Fruit fly (Drosophila melanogaster) whole organism, prepupa: ENCODE measurements around the gene Mul1.
A peak's percentile ranks its signal among the peaks of the same experiment; 100 is the strongest.

ENCODE experiments used
- Blimp-1 ChIP-seq: fragments of 200-800 bp; sonication (Bioruptor generic); optimal IDR thresholded peaks from 3 replicates; lab custom pipeline; 2017; ENCODE audit warnings: missing biosample characterization, missing genetic modification characterization, mild to moderate bottlenecking, moderate library complexity, missing genetic modification reagents
- CG10631 ChIP-seq: fragments of 200-800 bp; sonication (Bioruptor generic); optimal IDR thresholded peaks from 2 replicates; lab custom pipeline; 2016; ENCODE audit warnings: missing biosample characterization, missing genetic modification characterization
- CG10669 ChIP-seq: fragments of 200-800 bp; sonication (Bioruptor generic); optimal IDR thresholded peaks from 3 replicates; lab custom pipeline; 2018; ENCODE audit warnings: missing biosample characterization, mild to moderate bottlenecking, missing genetic modification characterization, moderate library complexity
- CG11294 ChIP-seq: fragments of 200-800 bp; sonication (Bioruptor generic); IDR thresholded peaks from 2 replicates; pipeline ENCODE4 v1.3.6; 2022; ENCODE audit warnings: missing biosample characterization, missing genetic modification characterization
- CG11762 ChIP-seq: fragments of 200-800 bp; sonication (Bioruptor generic); optimal IDR thresholded peaks from 3 replicates; lab custom pipeline; 2016; ENCODE audit warnings: missing biosample characterization, missing genetic modification characterization; ENCODE audit not compliant: insufficient read depth
- CG15336 ChIP-seq: fragments of 200-800 bp; sonication (Bioruptor generic); IDR thresholded peaks from 2 replicates; pipeline ENCODE4 v1.3.6; 2022; ENCODE audit warnings: missing biosample characterization, missing genetic modification characterization
- CG1621 ChIP-seq: fragments of 200-800 bp; sonication (Bioruptor generic); optimal IDR thresholded peaks from 3 replicates; lab custom pipeline; 2018; ENCODE audit warnings: missing biosample characterization, mild to moderate bottlenecking, missing genetic modification characterization
- CG3032 ChIP-seq: fragments of 200-800 bp; optimal IDR thresholded peaks from 2 replicates; lab custom pipeline; 2019; ENCODE audit warnings: missing biosample characterization, mild to moderate bottlenecking, missing genetic modification characterization, moderate library complexity
- CG31627 ChIP-seq: fragments of 200-800 bp; sonication (Bioruptor generic); optimal IDR thresholded peaks from 3 replicates; lab custom pipeline; 2016; ENCODE audit warnings: missing biosample characterization, missing genetic modification characterization
- CG32006 ChIP-seq: fragments of 200-800 bp; sonication (Bioruptor generic); optimal IDR thresholded peaks from 3 replicates; lab custom pipeline; 2017; ENCODE audit warnings: missing biosample characterization, mild to moderate bottlenecking, missing genetic modification characterization
- CG3919 ChIP-seq: fragments of 200-800 bp; sonication (Bioruptor generic); optimal IDR thresholded peaks from 3 replicates; lab custom pipeline; 2016; ENCODE audit warnings: missing biosample characterization, missing genetic modification characterization
- CG4318 ChIP-seq: fragments of 200-800 bp; sonication (Bioruptor generic); optimal IDR thresholded peaks from 3 replicates; lab custom pipeline; 2017; ENCODE audit warnings: missing biosample characterization, mild to moderate bottlenecking, missing genetic modification characterization
- CG6163 ChIP-seq: fragments of 200-800 bp; sonication (Bioruptor generic); IDR thresholded peaks from 3 replicates; pipeline ENCODE4 v1.3.6; 2022; ENCODE audit warnings: missing biosample characterization, missing genetic modification characterization
- CG6276 ChIP-seq: fragments of 200-800 bp; sonication (Bioruptor generic); optimal IDR thresholded peaks from 2 replicates; lab custom pipeline; 2017; ENCODE audit warnings: missing biosample characterization, mild to moderate bottlenecking, missing genetic modification characterization
- CG6792 ChIP-seq: fragments of 200-800 bp; sonication (Bioruptor generic); optimal IDR thresholded peaks from 3 replicates; lab custom pipeline; 2016; ENCODE audit warnings: missing biosample characterization, missing genetic modification characterization
- CG6808 ChIP-seq: fragments of 200-800 bp; sonication (Bioruptor generic); optimal IDR thresholded peaks from 3 replicates; lab custom pipeline; 2017; ENCODE audit warnings: missing biosample characterization, missing genetic modification characterization, mild to moderate bottlenecking, moderate library complexity, missing genetic modification reagents
- CG7368 ChIP-seq: fragments of 200-800 bp; sonication (Bioruptor generic); optimal IDR thresholded peaks from 3 replicates; lab custom pipeline; 2016; ENCODE audit warnings: missing biosample characterization, missing genetic modification characterization
- CG8119 ChIP-seq: fragments of 200-800 bp; sonication (Bioruptor generic); IDR thresholded peaks from 3 replicates; pipeline ENCODE4 v1.3.6; 2022; ENCODE audit warnings: missing biosample characterization, missing genetic modification characterization
- CG8632 ChIP-seq: fragments of 200-800 bp; sonication (Bioruptor generic); optimal IDR thresholded peaks from 3 replicates; lab custom pipeline; 2016; ENCODE audit warnings: missing biosample characterization, missing genetic modification characterization
- CG9139 ChIP-seq: fragments of 200-800 bp; sonication (Bioruptor generic); optimal IDR thresholded peaks from 3 replicates; lab custom pipeline; 2017; ENCODE audit warnings: missing biosample characterization, mild to moderate bottlenecking, missing genetic modification characterization
- Eip75B ChIP-seq: fragments of 200-800 bp; sonication (Bioruptor generic); optimal IDR thresholded peaks from 3 replicates; lab custom pipeline; 2016; ENCODE audit warnings: missing biosample characterization, missing genetic modification characterization
- Eip78C ChIP-seq: fragments of 200-800 bp; sonication (Bioruptor generic); peaks from one replicate; lab custom pipeline; 2016; ENCODE audit warnings: missing biosample characterization, missing genetic modification characterization
- Eip93F ChIP-seq: fragments of 200-800 bp; sonication (Bioruptor generic); optimal IDR thresholded peaks from 2 replicates; lab custom pipeline; 2016; ENCODE audit warnings: missing biosample characterization, mild to moderate bottlenecking, missing genetic modification characterization
- Ets21C ChIP-seq: fragments of 200-800 bp; sonication (Bioruptor generic); optimal IDR thresholded peaks from 3 replicates; lab custom pipeline; 2016; ENCODE audit warnings: missing biosample characterization, missing genetic modification characterization
- Ets96B ChIP-seq: fragments of 200-800 bp; optimal IDR thresholded peaks from 2 replicates; lab custom pipeline; 2019; ENCODE audit warnings: missing biosample characterization, mild to moderate bottlenecking, missing genetic modification characterization, moderate library complexity
- Gug ChIP-seq: fragments of 200-800 bp; sonication (Bioruptor generic); IDR thresholded peaks from 2 replicates; pipeline ENCODE4 v1.3.6; 2022; ENCODE audit warnings: missing biosample characterization, missing genetic modification characterization
- Hr38 ChIP-seq: sonication (Bioruptor generic); optimal IDR thresholded peaks from 2 replicates; lab custom pipeline; 2016; ENCODE audit warnings: missing biosample characterization, missing genetic modification characterization
- Hr39 ChIP-seq: fragments of 200-800 bp; sonication (Bioruptor generic); optimal IDR thresholded peaks from 2 replicates; lab custom pipeline; 2016; ENCODE audit warnings: missing biosample characterization, missing genetic modification characterization
- Hr4 ChIP-seq: fragments of 200-800 bp; sonication (Bioruptor generic); optimal IDR thresholded peaks from 3 replicates; lab custom pipeline; 2016; ENCODE audit warnings: missing biosample characterization, missing genetic modification characterization
- Lpt ChIP-seq: fragments of 200-800 bp; sonication (Bioruptor generic); optimal IDR thresholded peaks from 3 replicates; lab custom pipeline; 2016; ENCODE audit warnings: missing biosample characterization, missing genetic modification characterization
- Met ChIP-seq: fragments of 200-800 bp; sonication (Bioruptor generic); optimal IDR thresholded peaks from 3 replicates; lab custom pipeline; 2016; ENCODE audit warnings: missing biosample characterization, missing genetic modification characterization
- OdsH ChIP-seq: fragments of 200-800 bp; sonication (Bioruptor generic); optimal IDR thresholded peaks from 3 replicates; lab custom pipeline; 2016; ENCODE audit warnings: missing biosample characterization, missing genetic modification characterization
- Smox ChIP-seq: fragments of 200-800 bp; sonication (Bioruptor generic); optimal IDR thresholded peaks from 3 replicates; lab custom pipeline; 2016; ENCODE audit warnings: missing biosample characterization, missing genetic modification characterization
- Sox102F ChIP-seq: fragments of 200-800 bp; sonication (Bioruptor generic); optimal IDR thresholded peaks from 2 replicates; lab custom pipeline; 2016; ENCODE audit warnings: missing biosample characterization, mild to moderate bottlenecking, missing genetic modification characterization
- Sox14 ChIP-seq: fragments of 200-800 bp; sonication (Bioruptor generic); optimal IDR thresholded peaks from 3 replicates; lab custom pipeline; 2016; ENCODE audit warnings: missing biosample characterization, missing genetic modification characterization
- achi ChIP-seq: fragments of 200-800 bp; sonication (Bioruptor generic); optimal IDR thresholded peaks from 3 replicates; lab custom pipeline; 2016; ENCODE audit warnings: missing biosample characterization, missing genetic modification characterization
- acj6 ChIP-seq: fragments of 200-800 bp; sonication (Bioruptor generic); optimal IDR thresholded peaks from 3 replicates; lab custom pipeline; 2016; ENCODE audit warnings: missing biosample characterization, missing genetic modification characterization
- dsx ChIP-seq: fragments of 200-800 bp; optimal IDR thresholded peaks from 3 replicates; lab custom pipeline; 2019; ENCODE audit warnings: missing biosample characterization, mild to moderate bottlenecking, missing genetic modification characterization, moderate library complexity; ENCODE audit not compliant: poor library complexity, severe bottlenecking
- eg ChIP-seq: fragments of 200-800 bp; sonication (Bioruptor generic); IDR thresholded peaks from 3 replicates; pipeline ENCODE4 v1.3.6; 2022; ENCODE audit warnings: missing biosample characterization, missing genetic modification characterization
- esn ChIP-seq: fragments of 200-800 bp; sonication (Bioruptor generic); optimal IDR thresholded peaks from 2 replicates; lab custom pipeline; 2016; ENCODE audit warnings: missing biosample characterization, mild to moderate bottlenecking, missing genetic modification characterization, moderate library complexity
- fd59A ChIP-seq: fragments of 200-800 bp; sonication (Bioruptor generic); optimal IDR thresholded peaks from 2 replicates; lab custom pipeline; 2017; ENCODE audit warnings: missing biosample characterization, mild to moderate bottlenecking, missing genetic modification characterization, missing genetic modification reagents
- fd85E ChIP-seq: fragments of 200-800 bp; sonication (Bioruptor generic); optimal IDR thresholded peaks from 3 replicates; lab custom pipeline; 2016; ENCODE audit warnings: missing biosample characterization, missing genetic modification characterization
- lz ChIP-seq: fragments of 200-800 bp; sonication (Bioruptor generic); optimal IDR thresholded peaks from 3 replicates; lab custom pipeline; 2016; ENCODE audit warnings: missing biosample characterization, missing genetic modification characterization
- net ChIP-seq: fragments of 200-800 bp; sonication (Bioruptor generic); optimal IDR thresholded peaks from 3 replicates; lab custom pipeline; 2016; ENCODE audit warnings: missing biosample characterization, missing genetic modification characterization
- pdm3 ChIP-seq: fragments of 200-800 bp; sonication (Bioruptor generic); optimal IDR thresholded peaks from 3 replicates; lab custom pipeline; 2016; ENCODE audit warnings: missing biosample characterization, missing genetic modification characterization
- spab ChIP-seq: fragments of 200-800 bp; sonication (Bioruptor generic); optimal IDR thresholded peaks from 2 replicates; lab custom pipeline; 2017; ENCODE audit warnings: missing biosample characterization, mild to moderate bottlenecking, missing genetic modification characterization, missing genetic modification reagents
- ss ChIP-seq, 2 experiments: fragments of 200-800 bp; sonication (Bioruptor generic); optimal IDR thresholded peaks; 2 replicates in 1 of 2; 3 replicates in 1 of 2; lab custom pipeline; 2017 to 2018; ENCODE audit warnings: mild to moderate bottlenecking in 2 of 2, missing biosample characterization in 2 of 2, missing genetic modification characterization in 2 of 2, moderate library complexity in 1 of 2
- svp ChIP-seq: fragments of 200-800 bp; sonication (Bioruptor generic); peaks from one replicate; lab custom pipeline; 2016; ENCODE audit warnings: missing biosample characterization, missing genetic modification characterization
- topi ChIP-seq: fragments of 200-800 bp; sonication (Bioruptor generic); optimal IDR thresholded peaks from 3 replicates; lab custom pipeline; 2016; ENCODE audit warnings: missing biosample characterization, missing genetic modification characterization
- vri ChIP-seq: fragments of 200-800 bp; sonication (Bioruptor generic); optimal IDR thresholded peaks from 3 replicates; lab custom pipeline; 2016; ENCODE audit warnings: missing biosample characterization, mild to moderate bottlenecking, missing genetic modification characterization

Mul1 gene

DNA sequence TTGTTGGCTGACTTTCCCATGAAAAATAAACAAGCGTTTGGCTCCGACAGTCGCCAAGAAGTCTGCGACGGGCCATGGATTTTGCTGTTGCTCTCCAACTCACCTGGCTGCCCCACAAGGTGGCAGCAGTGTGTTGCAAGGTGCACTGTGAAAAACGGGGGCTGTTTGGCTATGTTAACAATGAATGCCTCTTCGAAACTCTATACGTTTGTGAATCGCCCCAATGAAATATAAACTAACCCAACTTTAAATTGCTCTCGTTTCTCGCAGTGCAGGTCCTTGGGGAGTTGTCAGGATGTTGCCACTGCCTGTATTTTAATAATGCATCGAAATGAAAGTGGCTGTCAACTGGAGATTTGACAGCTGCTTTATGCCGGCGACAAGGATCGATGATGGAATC lies 6.9 kb upstream of the Mul1 start (continued):
- TF ChIP-seq dsx (GFP tag; lab: Kevin White, UChicago) = no peak
- no peak for TF ChIP-seq lz
- TF ChIP-seq OdsH (GFP tag; lab: Kevin White, UChicago) = peak; percentile 4
- no peak for TF ChIP-seq Sox14
- no peak for TF ChIP-seq CG6792 (GFP tag; lab: Kevin White, UChicago)
- TF ChIP-seq esn (GFP tag; lab: Kevin White, UChicago) = no peak
- TF ChIP-seq Eip78C (GFP tag; lab: Kevin White, UChicago) = peak; percentile 66
- peak; percentile 60; the same call in 2 of the 3 replicates for TF ChIP-seq CG6163 (GFP tag; lab: Robert Waterston, UW)
- TF ChIP-seq Smox (GFP tag; lab: Kevin White, UChicago) = no peak
- TF ChIP-seq Eip75B = peak; percentile 4
- no peak for TF ChIP-seq Ets21C (GFP tag; lab: Kevin White, UChicago)

DNA sequence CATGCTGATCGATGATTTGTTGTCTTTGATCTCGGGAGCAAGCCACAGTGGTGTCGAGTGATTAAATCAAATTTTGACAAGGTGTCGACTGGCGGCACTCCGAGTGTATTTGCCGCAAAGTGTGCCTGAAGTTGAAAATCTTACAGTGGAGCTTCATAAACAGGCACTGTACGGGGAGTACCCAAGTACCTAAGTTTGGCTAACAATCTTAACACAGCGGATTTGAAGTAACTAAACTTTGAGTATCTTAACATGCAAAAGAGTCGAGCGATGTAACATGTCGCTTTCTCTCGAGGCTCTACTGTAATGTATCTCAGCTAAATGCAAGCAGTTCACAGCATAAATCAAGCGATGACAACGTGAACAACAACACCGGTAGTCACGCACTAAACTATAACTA lies 4.5 kb upstream of the Mul1 start:
- TF ChIP-seq lz (no peak), CG11294 (GFP tag; lab: Robert Waterston, UW) (no peak), Lpt (no peak), CG6163 (GFP tag; lab: Robert Waterston, UW) (peak; percentile 68; the same call in 2 of the 3 replicates), svp (no peak), pdm3 (peak; percentile 11), CG8119 (GFP tag; lab: Robert Waterston, UW) (peak; percentile 59; the same call in 2 of the 3 replicates), Eip93F (GFP tag; lab: Kevin White, UChicago) (no peak), CG3032 (tag; lab: Kevin White, UChicago) (peak; percentile 16), Smox (GFP tag; lab: Kevin White, UChicago) (no peak), CG31627 (GFP tag; lab: Kevin White, UChicago) (peak; percentile 11), CG1621 (tag; lab: Kevin White, UChicago) (no peak), CG10631 (peak; percentile 17), CG4318 (GFP tag; lab: Kevin White, UChicago) (peak; percentile 12), Hr39 (GFP tag; lab: Kevin White, UChicago) (peak; percentile 23), Gug (GFP tag; lab: Robert Waterston, UW) (peak; percentile 27; the same call in 1 of the 2 replicates), CG7368 (GFP tag; lab: Kevin White, UChicago) (no peak), CG6276 (GFP tag; lab: Kevin White, UChicago) (no peak), net (GFP tag; lab: Kevin White, UChicago) (no peak), vri (GFP tag; lab: Kevin White, UChicago) (no peak), fd59A (GFP tag; lab: Kevin White, UChicago) (peak; percentile 15), CG9139 (GFP tag; lab: Kevin White, UChicago) (no peak), CG8632 (no peak), Sox102F (GFP tag; lab: Kevin White, UChicago) (no peak), Eip78C (GFP tag; lab: Kevin White, UChicago) (peak; percentile 70), CG3919 (GFP tag; lab: Kevin White, UChicago) (peak; percentile 55), Hr38 (no peak), Hr4 (peak; percentile 45), CG32006 (GFP tag; lab: Kevin White, UChicago) (peak; percentile 38), CG10669 (GFP tag; lab: Kevin White, UChicago) (peak; percentile 24), Eip75B (no peak), CG11762 (no peak), fd85E (GFP tag; lab: Kevin White, UChicago) (no peak), Ets96B (tag; lab: Kevin White, UChicago) (no peak), Met (no peak), OdsH (GFP tag; lab: Kevin White, UChicago) (peak; percentile 24), Blimp-1 (GFP tag; lab: Kevin White, UChicago) (no peak), achi (GFP tag; lab: Kevin White, UChicago) (peak; percentile 15), esn (GFP tag; lab: Kevin White, UChicago) (no peak), spab (GFP tag; lab: Kevin White, UChicago) (no peak), CG15336 (GFP tag; lab: Robert Waterston, UW) (peak; percentile 40), CG6808 (GFP tag; lab: Kevin White, UChicago) (no peak), acj6 (GFP tag; lab: Kevin White, UChicago) (peak; percentile 14), topi (GFP tag; lab: Kevin White, UChicago) (no peak), ss (GFP tag; optimal IDR thresholded peaks at IDR 0.05; lab: Kevin White, UChicago) (no peak), eg (GFP tag; lab: Robert Waterston, UW) (peak; percentile 61; the same call in 2 of the 3 replicates)
